Worm (Caenorhabditis elegans) whole organism, L1 larva: ENCODE results near the gene Y73C8C.4.

Experiments
- C04F5.9 ChIP-seq: sonication (generic microtip); optimal IDR thresholded peaks from 2 replicates; lab custom pipeline; 2016; ENCODE audit warnings: missing genetic modification characterization, missing compliant biosample characterization
- C16A3.4 ChIP-seq: fragments of 150-350 bp; optimal IDR thresholded peaks from 2 replicates; lab custom pipeline; 2014; ENCODE audit warnings: missing biosample characterization, missing genetic modification characterization
- C34B4.2 ChIP-seq: sonication (generic microtip); optimal IDR thresholded peaks from 2 replicates; lab custom pipeline; 2017; ENCODE audit warnings: mild to moderate bottlenecking, missing genetic modification characterization, missing compliant biosample characterization
- F16B12.6 ChIP-seq: fragments of 150-350 bp; optimal IDR thresholded peaks from 2 replicates; lab custom pipeline; 2014; ENCODE audit warnings: missing biosample characterization, missing genetic modification characterization
- ama-1 ChIP-seq: fragments of 150-350 bp; optimal IDR thresholded peaks from 2 replicates; lab custom pipeline; 2014
- ceh-82 ChIP-seq, 3 experiments: fragments of 150-350 bp in 1 of 3; sonication (generic microtip) in 2 of 3; optimal IDR thresholded peaks; 2 replicates each; lab custom pipeline; 2014 to 2017; ENCODE audit warnings: missing biosample characterization in 3 of 3, missing genetic modification characterization in 3 of 3
- dpl-1 ChIP-seq, 3 experiments: fragments of 150-350 bp in 2 of 3; sonication (generic microtip) in 1 of 3; optimal IDR thresholded peaks; 2 replicates each; lab custom pipeline; 2014 to 2017; ENCODE audit warnings: missing biosample characterization in 3 of 3, missing genetic modification characterization in 3 of 3, missing genetic modification reagents in 3 of 3
- dsc-1 ChIP-seq: sonication (generic microtip); optimal IDR thresholded peaks from 2 replicates; lab custom pipeline; 2016; ENCODE audit warnings: mild to moderate bottlenecking, missing genetic modification characterization, missing compliant biosample characterization
- efl-1 ChIP-seq, 4 experiments: fragments of 150-350 bp; optimal IDR thresholded peaks in 3 of 4; peaks in 1 of 4; 1 replicate in 1 of 4; 2 replicates in 3 of 4; lab custom pipeline; 2014; ENCODE audit warnings: missing biosample characterization in 2 of 4, missing genetic modification characterization in 2 of 4, missing genetic modification reagents in 2 of 4
- efl-3 ChIP-seq: fragments of 200-800 bp; sonication (Bioruptor generic); optimal IDR thresholded peaks from 2 replicates; lab custom pipeline; 2018; ENCODE audit warnings: mild to moderate bottlenecking, missing genetic modification characterization, missing compliant biosample characterization
- elt-2 ChIP-seq: sonication (generic microtip); optimal IDR thresholded peaks from 2 replicates; lab custom pipeline; 2016; ENCODE audit warnings: missing genetic modification characterization, mild to moderate bottlenecking, inconsistent platforms, missing compliant biosample characterization, missing genetic modification reagents
- fkh-10 ChIP-seq: sonication (generic microtip); optimal IDR thresholded peaks from 2 replicates; lab custom pipeline; 2017; ENCODE audit warnings: missing biosample characterization, missing genetic modification reagents, missing genetic modification characterization
- fkh-4 ChIP-seq: sonication (generic microtip); optimal IDR thresholded peaks from 2 replicates; lab custom pipeline; 2016; ENCODE audit warnings: missing compliant biosample characterization, missing genetic modification characterization, borderline replicate concordance
- fos-1 ChIP-seq: fragments of 150-350 bp; optimal IDR thresholded peaks from 2 replicates; lab custom pipeline; 2014; ENCODE audit warnings: missing biosample characterization, missing genetic modification characterization
- grh-1 ChIP-seq: fragments of 200-800 bp; sonication (Bioruptor generic); IDR thresholded peaks from 2 replicates; pipeline ENCODE4 v1.3.6; 2022; ENCODE audit warnings: missing genetic modification reagents, missing genetic modification characterization, missing compliant biosample characterization
- hlh-17 ChIP-seq: fragments of 200-800 bp; sonication (Bioruptor generic); optimal IDR thresholded peaks from 2 replicates; lab custom pipeline; 2018; ENCODE audit warnings: missing genetic modification characterization, mild to moderate bottlenecking, missing compliant biosample characterization, moderate library complexity, borderline replicate concordance
- hlh-4 ChIP-seq: sonication (generic microtip); optimal IDR thresholded peaks from 2 replicates; lab custom pipeline; 2016; ENCODE audit warnings: mild to moderate bottlenecking, missing genetic modification characterization, missing compliant biosample characterization
- lin-13 ChIP-seq: fragments of 150-350 bp; optimal IDR thresholded peaks from 2 replicates; lab custom pipeline; 2014; ENCODE audit warnings: missing biosample characterization, missing genetic modification reagents, missing genetic modification characterization
- lin-15B ChIP-seq: fragments of 150-350 bp; sonication (generic microtip); optimal IDR thresholded peaks from 3 replicates; lab custom pipeline; 2014; ENCODE audit warnings: missing biosample characterization, missing genetic modification characterization
- lin-35 ChIP-seq, 2 experiments: fragments of 150-350 bp; optimal IDR thresholded peaks; 2 replicates each; lab custom pipeline; 2014; ENCODE audit warnings: missing biosample characterization in 2 of 2, missing genetic modification characterization in 2 of 2, missing genetic modification reagents in 2 of 2
- lin-39 ChIP-seq: fragments of 150-350 bp; optimal IDR thresholded peaks from 2 replicates; lab custom pipeline; 2014; ENCODE audit warnings: missing biosample characterization, missing genetic modification reagents, missing genetic modification characterization
- lir-3 ChIP-seq: sonication (generic microtip); optimal IDR thresholded peaks from 2 replicates; lab custom pipeline; 2016; ENCODE audit warnings: mild to moderate bottlenecking, missing genetic modification characterization, moderate library complexity, missing compliant biosample characterization; ENCODE audit not compliant: poor library complexity
- mab-9 ChIP-seq: fragments of 200-800 bp; sonication (Bioruptor generic); IDR thresholded peaks from 2 replicates; pipeline ENCODE4 v1.3.6; 2022; ENCODE audit warnings: missing genetic modification reagents, missing genetic modification characterization, missing compliant biosample characterization
- mdl-1 ChIP-seq, 2 experiments: fragments of 150-350 bp; optimal IDR thresholded peaks; 2 replicates each; lab custom pipeline; 2014 to 2017; ENCODE audit warnings: missing biosample characterization in 2 of 2, missing genetic modification characterization in 2 of 2, inconsistent platforms in 1 of 2
- mef-2 ChIP-seq: fragments of 150-350 bp; optimal IDR thresholded peaks from 2 replicates; lab custom pipeline; 2014; ENCODE audit warnings: missing biosample characterization, missing genetic modification characterization
- mep-1 ChIP-seq: fragments of 150-350 bp; optimal IDR thresholded peaks from 2 replicates; lab custom pipeline; 2014; ENCODE audit warnings: missing biosample characterization, missing genetic modification characterization
- nhr-12 ChIP-seq: sonication (generic microtip); optimal IDR thresholded peaks from 2 replicates; lab custom pipeline; 2017; ENCODE audit warnings: missing biosample characterization, missing genetic modification characterization
- nhr-19 ChIP-seq: fragments of 200-800 bp; sonication (Bioruptor generic); conservative IDR thresholded peaks from 2 replicates; pipeline ENCODE4 v1.3.6; 2022; ENCODE audit warnings: missing genetic modification characterization, missing compliant biosample characterization
- nhr-20 ChIP-seq: sonication (generic microtip); optimal IDR thresholded peaks from 2 replicates; lab custom pipeline; 2016; ENCODE audit warnings: mild to moderate bottlenecking, missing genetic modification characterization, missing compliant biosample characterization
- nhr-28 ChIP-seq: fragments of 150-350 bp; optimal IDR thresholded peaks from 2 replicates; lab custom pipeline; 2014; ENCODE audit warnings: missing biosample characterization, missing genetic modification characterization
- nhr-71 ChIP-seq: sonication (generic microtip); optimal IDR thresholded peaks from 2 replicates; lab custom pipeline; 2016; ENCODE audit warnings: mild to moderate bottlenecking, missing genetic modification characterization, moderate library complexity, missing compliant biosample characterization
- nhr-76 ChIP-seq: sonication (generic microtip); optimal IDR thresholded peaks from 2 replicates; lab custom pipeline; 2017; ENCODE audit warnings: missing biosample characterization, missing genetic modification characterization
- nhr-77 ChIP-seq: fragments of 150-350 bp; optimal IDR thresholded peaks from 2 replicates; lab custom pipeline; 2014; ENCODE audit warnings: missing biosample characterization, missing genetic modification characterization
- nhr-84 ChIP-seq: sonication (generic microtip); optimal IDR thresholded peaks from 2 replicates; lab custom pipeline; 2017; ENCODE audit warnings: missing biosample characterization, missing genetic modification characterization
- nhr-85 ChIP-seq: sonication (generic microtip); peaks from one replicate; lab custom pipeline; 2016; ENCODE audit warnings: missing genetic modification characterization, inconsistent platforms, missing compliant biosample characterization
- pag-3 ChIP-seq: sonication (generic microtip); optimal IDR thresholded peaks from 2 replicates; lab custom pipeline; 2017; ENCODE audit warnings: missing genetic modification characterization, mild to moderate bottlenecking, missing compliant biosample characterization, antibody characterized with exemption, borderline replicate concordance; ENCODE audit not compliant: insufficient read depth
- pax-3 ChIP-seq: fragments of 200-800 bp; sonication (Bioruptor generic); optimal IDR thresholded peaks from 2 replicates; lab custom pipeline; 2018; ENCODE audit warnings: mild to moderate bottlenecking, missing genetic modification characterization, moderate library complexity, missing compliant biosample characterization
- skn-1 ChIP-seq: fragments of 150-350 bp; optimal IDR thresholded peaks from 2 replicates; lab custom pipeline; 2014; ENCODE audit warnings: missing biosample characterization, missing genetic modification characterization
- snpc-4 ChIP-seq: fragments of 150-350 bp; optimal IDR thresholded peaks from 2 replicates; lab custom pipeline; 2014; ENCODE audit warnings: missing biosample characterization, missing genetic modification characterization
- snu-23 ChIP-seq: sonication (generic microtip); optimal IDR thresholded peaks from 2 replicates; lab custom pipeline; 2016; ENCODE audit warnings: missing genetic modification characterization, missing compliant biosample characterization
- sox-4 ChIP-seq: sonication (generic microtip); optimal IDR thresholded peaks from 2 replicates; lab custom pipeline; 2016; ENCODE audit warnings: missing genetic modification characterization, missing compliant biosample characterization
- sup-37 ChIP-seq: fragments of 200-800 bp; sonication (Bioruptor generic); optimal IDR thresholded peaks from 2 replicates; lab custom pipeline; 2018; ENCODE audit warnings: mild to moderate bottlenecking, missing genetic modification characterization, missing compliant biosample characterization
- tbx-2 ChIP-seq: sonication (generic microtip); optimal IDR thresholded peaks from 2 replicates; lab custom pipeline; 2016; ENCODE audit warnings: missing genetic modification characterization, missing compliant biosample characterization
- unc-130 ChIP-seq: fragments of 150-350 bp; optimal IDR thresholded peaks from 2 replicates; lab custom pipeline; 2017; ENCODE audit warnings: missing biosample characterization, missing genetic modification characterization, inconsistent platforms
- unc-62 ChIP-seq: fragments of 150-350 bp; optimal IDR thresholded peaks from 2 replicates; lab custom pipeline; 2014; ENCODE audit warnings: missing biosample characterization, missing genetic modification reagents, missing genetic modification characterization
- xbp-1 ChIP-seq: sonication (generic microtip); optimal IDR thresholded peaks from 2 replicates; lab custom pipeline; 2016; ENCODE audit warnings: missing genetic modification characterization, missing compliant biosample characterization
- zip-4 ChIP-seq: fragments of 200-800 bp; sonication (Bioruptor generic); optimal IDR thresholded peaks from 2 replicates; lab custom pipeline; 2018; ENCODE audit warnings: mild to moderate bottlenecking, missing genetic modification characterization, moderate library complexity, missing compliant biosample characterization
- ztf-11 ChIP-seq, 2 experiments: sonication (generic microtip); optimal IDR thresholded peaks; 2 replicates each; lab custom pipeline; 2016 to 2017; ENCODE audit warnings: missing genetic modification characterization in 2 of 2, missing biosample characterization in 1 of 2, missing compliant biosample characterization in 1 of 2

Y73C8C.4 gene

ce11 chrV:3104134-3104533, 2.2 kb upstream of the Y73C8C.4 start, which contains the start of gene str-66:
TSS of gene str-66 (minus strand) at chrV:3104234.
- TF ChIP-seq mab-9 (GFP tag; lab: Robert Waterston, UW) = no peak
- no peak for TF ChIP-seq C04F5.9 (tag; lab: Kevin White, UChicago)

ce11 chrV:3100527-3100926, 1.4 kb downstream of the Y73C8C.4 start:
- TF ChIP-seq lin-13 (GFP tag; lab: Kevin White, UChicago) (no peak), fos-1 (tag; lab: Kevin White, UChicago) (no peak), mdl-1 (tag; optimal IDR thresholded peaks at IDR 0.05; lab: Kevin White, UChicago) (no peak), nhr-28 (tag; lab: Kevin White, UChicago) (no peak), F16B12.6 (tag; lab: Kevin White, UChicago) (no peak), C34B4.2 (tag; lab: Kevin White, UChicago) (no peak), skn-1 (tag; lab: Kevin White, UChicago) (no peak), tbx-2 (tag; lab: Kevin White, UChicago) (no peak), nhr-76 (tag; lab: Kevin White, UChicago) (no peak)

ce11 chrV:3094351-3094750, 7.6 kb downstream of the Y73C8C.4 start, which contains the start of gene cyp-33C9:
TSS of gene cyp-33C9 (minus strand) at chrV:3094561.
- TF ChIP-seq grh-1 (GFP tag; lab: Robert Waterston, UW) (no peak), lin-39 (tag; lab: Kevin White, UChicago) (no peak), nhr-84 (tag; lab: Kevin White, UChicago) (no peak), sup-37 (GFP tag; lab: Kevin White, UChicago) (no peak), sox-4 (tag; lab: Kevin White, UChicago) (no peak), snu-23 (no peak), nhr-20 (tag; lab: Kevin White, UChicago) (peak; percentile 23), pag-3 (tag; lab: Kevin White, UChicago) (no peak), pax-3 (tag; lab: Kevin White, UChicago) (no peak), unc-130 (tag; lab: Kevin White, UChicago) (no peak), mep-1 (peak; percentile 8), nhr-85 (tag; lab: Kevin White, UChicago) (peak; percentile 54), nhr-28 (tag; lab: Kevin White, UChicago) (no peak), lin-15B (tag; lab: Kevin White, UChicago) (no peak), lin-35 (GFP tag; optimal IDR thresholded peaks at IDR 0.05; lab: Kevin White, UChicago) (peak in 1 of 2 experiments; percentile 17), ama-1 (lab: Kevin White, UChicago) (no peak), nhr-12 (no peak), hlh-17 (GFP tag; lab: Kevin White, UChicago) (no peak), nhr-19 (no peak; the same call in 1 of the 2 replicates), efl-3 (GFP tag; lab: Kevin White, UChicago) (no peak), hlh-4 (tag; lab: Kevin White, UChicago) (no peak), skn-1 (tag; lab: Kevin White, UChicago) (no peak), fkh-10 (no peak), C16A3.4 (tag; lab: Kevin White, UChicago) (no peak), zip-4 (GFP tag; lab: Kevin White, UChicago) (no peak), xbp-1 (tag; lab: Kevin White, UChicago) (no peak), snpc-4 (tag; lab: Kevin White, UChicago) (no peak), efl-1 (optimal IDR thresholded peaks at IDR 0.05; lab: Kevin White, UChicago) (peak; percentile 39 to 51), efl-1 (GFP tag; optimal IDR thresholded peaks at IDR 0.05 in 1 of 2; lab: Kevin White, UChicago) (peak in 1 of 2 experiments; percentile 3), dsc-1 (tag; lab: Kevin White, UChicago) (no peak), nhr-77 (no peak), unc-62 (GFP tag; lab: Kevin White, UChicago) (no peak), dpl-1 (GFP tag; optimal IDR thresholded peaks at IDR 0.05; lab: Kevin White, UChicago) (peak in 2 of 3 experiments; percentile 6 to 14), nhr-71 (peak; percentile 32), elt-2 (tag; lab: Kevin White, UChicago) (no peak), lir-3 (tag; lab: Kevin White, UChicago) (no peak), tbx-2 (tag; lab: Kevin White, UChicago) (no peak), mef-2 (no peak), fkh-4 (tag; lab: Kevin White, UChicago) (no peak), mdl-1 (tag; optimal IDR thresholded peaks at IDR 0.05; lab: Kevin White, UChicago) (no peak), ztf-11 (tag; optimal IDR thresholded peaks at IDR 0.05; lab: Kevin White, UChicago) (no peak), ceh-82 (tag; optimal IDR thresholded peaks at IDR 0.05; lab: Kevin White, UChicago) (peak in 1 of 3 experiments; percentile 7)
